Fruit fly (Drosophila melanogaster) whole organism, embryonic: Measurements from ENCODE around the gene OtopLc.

Experiments used
- Aef1 ChIP-seq: fragments of 200-800 bp; sonication (Bioruptor generic); IDR thresholded peaks from 3 replicates; pipeline ENCODE4 v1.3.6; 2022; ENCODE audit warnings: missing biosample characterization, missing genetic modification characterization
- CG10462 ChIP-seq: fragments of 200-800 bp; sonication (Bioruptor generic); optimal IDR thresholded peaks from 2 replicates; lab custom pipeline; 2016; ENCODE audit warnings: missing biosample characterization, missing genetic modification characterization
- CG11723 ChIP-seq: fragments of 200-800 bp; sonication (Bioruptor generic); optimal IDR thresholded peaks from 2 replicates; lab custom pipeline; 2017; ENCODE audit warnings: missing biosample characterization, mild to moderate bottlenecking, missing genetic modification characterization
- CG12155 ChIP-seq: fragments of 200-800 bp; sonication (Bioruptor generic); optimal IDR thresholded peaks from 3 replicates; lab custom pipeline; 2016; ENCODE audit warnings: missing biosample characterization, missing genetic modification characterization
- CG13424 ChIP-seq: fragments of 200-800 bp; sonication (Bioruptor generic); optimal IDR thresholded peaks from 2 replicates; lab custom pipeline; 2019; ENCODE audit warnings: missing biosample characterization, mild to moderate bottlenecking, missing genetic modification characterization, moderate library complexity
- CG14710 ChIP-seq: fragments of 200-800 bp; sonication (Bioruptor generic); optimal IDR thresholded peaks from 3 replicates; lab custom pipeline; 2019; ENCODE audit warnings: missing biosample characterization, mild to moderate bottlenecking, missing genetic modification characterization, moderate library complexity
- CG15601 ChIP-seq: fragments of 200-800 bp; sonication (Bioruptor generic); optimal IDR thresholded peaks from 3 replicates; lab custom pipeline; 2019; ENCODE audit warnings: missing biosample characterization, mild to moderate bottlenecking, missing genetic modification characterization, moderate library complexity
- CG15696 ChIP-seq: fragments of 200-800 bp; sonication (Bioruptor generic); optimal IDR thresholded peaks from 2 replicates; lab custom pipeline; 2019; ENCODE audit warnings: missing biosample characterization, mild to moderate bottlenecking, missing genetic modification characterization, moderate library complexity
- CG1792 ChIP-seq: fragments of 200-800 bp; sonication (Bioruptor generic); optimal IDR thresholded peaks from 2 replicates; lab custom pipeline; 2016; ENCODE audit warnings: missing biosample characterization, missing genetic modification characterization
- CG2120 ChIP-seq: fragments of 200-800 bp; sonication (Bioruptor generic); optimal IDR thresholded peaks from 3 replicates; lab custom pipeline; 2016; ENCODE audit warnings: missing biosample characterization, missing genetic modification characterization
- CG2875 ChIP-seq: fragments of 200-800 bp; sonication (Bioruptor generic); optimal IDR thresholded peaks from 2 replicates; lab custom pipeline; 2017; ENCODE audit warnings: missing biosample characterization, mild to moderate bottlenecking, missing genetic modification characterization, missing genetic modification reagents
- CG3726 ChIP-seq: fragments of 200-800 bp; sonication (Bioruptor generic); IDR thresholded peaks from 3 replicates; pipeline ENCODE4, ENCODE4 v1.3.6; 2022; ENCODE audit warnings: missing biosample characterization, missing genetic modification characterization
- CG4730 ChIP-seq: fragments of 200-800 bp; sonication (Bioruptor generic); IDR thresholded peaks from 2 replicates; pipeline ENCODE4 v1.3.6; 2022; ENCODE audit warnings: missing biosample characterization, missing genetic modification characterization
- CG8089 ChIP-seq: fragments of 200-800 bp; sonication (Bioruptor generic); optimal IDR thresholded peaks from 3 replicates; lab custom pipeline; 2016; ENCODE audit warnings: missing biosample characterization, missing genetic modification characterization
- D19B ChIP-seq: fragments of 200-800 bp; sonication (Bioruptor generic); optimal IDR thresholded peaks from 2 replicates; lab custom pipeline; 2017; ENCODE audit warnings: missing biosample characterization, mild to moderate bottlenecking, missing genetic modification characterization
- Dip2 ChIP-seq: fragments of 200-800 bp; sonication (Bioruptor generic); IDR thresholded peaks from 2 replicates; pipeline ENCODE4 v1.3.6; 2022; ENCODE audit warnings: missing biosample characterization, missing genetic modification characterization
- Fer2 ChIP-seq: fragments of 200-800 bp; sonication (Bioruptor generic); optimal IDR thresholded peaks from 2 replicates; lab custom pipeline; 2018; ENCODE audit warnings: missing biosample characterization, mild to moderate bottlenecking, missing genetic modification characterization, moderate library complexity
- GATAe ChIP-seq: fragments of 200-800 bp; sonication (Bioruptor generic); conservative IDR thresholded peaks from 2 replicates; pipeline ENCODE4 v1.3.6; 2022; ENCODE audit warnings: missing biosample characterization, missing genetic modification characterization
- Hr3 ChIP-seq: fragments of 200-800 bp; sonication (Bioruptor generic); optimal IDR thresholded peaks from 3 replicates; lab custom pipeline; 2016; ENCODE audit warnings: missing biosample characterization, missing genetic modification characterization
- Jarid2 ChIP-seq: fragments of 200-800 bp; sonication (Bioruptor generic); optimal IDR thresholded peaks from 3 replicates; lab custom pipeline; 2017; ENCODE audit warnings: mild to moderate bottlenecking, missing biosample characterization, missing genetic modification reagents, missing genetic modification characterization
- Mes4 ChIP-seq: fragments of 200-800 bp; sonication (Bioruptor generic); optimal IDR thresholded peaks from 2 replicates; lab custom pipeline; 2016; ENCODE audit warnings: missing biosample characterization, missing genetic modification characterization
- Nf-YB ChIP-seq: fragments of 200-800 bp; sonication (Bioruptor generic); optimal IDR thresholded peaks from 3 replicates; lab custom pipeline; 2019; ENCODE audit warnings: missing biosample characterization, mild to moderate bottlenecking, missing genetic modification characterization, moderate library complexity
- Opbp ChIP-seq: fragments of 200-800 bp; sonication (Bioruptor generic); IDR thresholded peaks from 3 replicates; pipeline ENCODE4 v1.3.6; 2022; ENCODE audit warnings: missing biosample characterization, missing genetic modification characterization; ENCODE audit not compliant: partially characterized antibody
- Poxn ChIP-seq: fragments of 200-800 bp; sonication (Bioruptor generic); IDR thresholded peaks from 2 replicates; pipeline ENCODE4 v1.3.6; 2022; ENCODE audit warnings: missing biosample characterization, missing genetic modification characterization
- Sox100B ChIP-seq: fragments of 200-800 bp; sonication (Bioruptor generic); optimal IDR thresholded peaks from 3 replicates; lab custom pipeline; 2018; ENCODE audit warnings: missing biosample characterization, mild to moderate bottlenecking, missing genetic modification characterization
- Spps ChIP-seq: fragments of 200-800 bp; sonication (Bioruptor generic); optimal IDR thresholded peaks from 2 replicates; lab custom pipeline; 2018; ENCODE audit warnings: missing biosample characterization, mild to moderate bottlenecking, missing genetic modification characterization
- ato ChIP-seq: fragments of 200-800 bp; sonication (Bioruptor generic); IDR thresholded peaks from 2 replicates; pipeline ENCODE4 v1.3.6; 2022; ENCODE audit warnings: missing biosample characterization, missing genetic modification characterization; ENCODE audit not compliant: partially characterized antibody
- bab2 ChIP-seq: fragments of 200-800 bp; sonication (Bioruptor generic); optimal IDR thresholded peaks from 2 replicates; lab custom pipeline; 2016; ENCODE audit warnings: missing biosample characterization, missing genetic modification characterization
- cas ChIP-seq: fragments of 200-800 bp; sonication (Bioruptor generic); IDR thresholded peaks from 2 replicates; pipeline ENCODE4 v1.3.6; 2022; ENCODE audit warnings: missing biosample characterization, missing genetic modification characterization
- disco-r ChIP-seq: fragments of 200-800 bp; sonication (Bioruptor generic); optimal IDR thresholded peaks from 2 replicates; lab custom pipeline; 2016; ENCODE audit warnings: missing biosample characterization, missing genetic modification characterization
- dysf ChIP-seq: fragments of 200-800 bp; sonication (Bioruptor generic); IDR thresholded peaks from 3 replicates; pipeline ENCODE4 v1.3.6; 2022; ENCODE audit warnings: missing biosample characterization, missing genetic modification characterization
- eve ChIP-seq, 2 experiments: fragments of >200 bp; optimal IDR thresholded peaks; 2 replicates each; lab custom pipeline; 2017; ENCODE audit warnings: missing biosample characterization in 2 of 2, missing genetic modification characterization in 2 of 2
- fd96Cb ChIP-seq: fragments of 200-800 bp; sonication (Bioruptor generic); optimal IDR thresholded peaks from 2 replicates; lab custom pipeline; 2018; ENCODE audit warnings: missing biosample characterization, mild to moderate bottlenecking, missing genetic modification characterization, moderate library complexity
- gsb-n ChIP-seq: fragments of 200-800 bp; sonication (Bioruptor generic); optimal IDR thresholded peaks from 3 replicates; lab custom pipeline; 2018; ENCODE audit warnings: missing biosample characterization, mild to moderate bottlenecking, missing genetic modification characterization
- ham ChIP-seq: fragments of 200-800 bp; sonication (Bioruptor generic); IDR thresholded peaks from 2 replicates; pipeline ENCODE4 v1.3.6; 2022; ENCODE audit warnings: missing biosample characterization, missing genetic modification characterization
- knrl ChIP-seq: fragments of 200-800 bp; sonication (Bioruptor generic); IDR thresholded peaks from 3 replicates; pipeline ENCODE4 v1.3.6; 2022; ENCODE audit warnings: missing biosample characterization, missing genetic modification characterization; ENCODE audit not compliant: partially characterized antibody
- pan ChIP-seq, 4 experiments: fragments of >200 bp in 3 of 4; fragments of 200-800 bp in 1 of 4; sonication (Bioruptor generic) in 1 of 4; optimal IDR thresholded peaks in 3 of 4; IDR thresholded peaks in 1 of 4; 2 replicates each; pipeline versions ENCODE4 v1.3.6 to Lab custom; 2017 to 2022; ENCODE audit warnings: missing biosample characterization in 2 of 4, missing genetic modification characterization in 2 of 4, mixed read lengths in 1 of 4
- pfk ChIP-seq: fragments of 200-800 bp; sonication (Bioruptor generic); optimal IDR thresholded peaks from 2 replicates; lab custom pipeline; 2018; ENCODE audit warnings: missing biosample characterization, mild to moderate bottlenecking, missing genetic modification characterization, moderate library complexity
- psq ChIP-seq: fragments of 200-800 bp; sonication (Bioruptor generic); optimal IDR thresholded peaks from 2 replicates; lab custom pipeline; 2017; ENCODE audit warnings: missing biosample characterization, missing genetic modification characterization
- sim ChIP-seq: fragments of 200-800 bp; sonication (Bioruptor generic); IDR thresholded peaks from 2 replicates; pipeline ENCODE4 v1.3.6; 2022; ENCODE audit warnings: missing biosample characterization, missing genetic modification characterization
- sr ChIP-seq: fragments of 200-800 bp; sonication (Bioruptor generic); IDR thresholded peaks from 3 replicates; pipeline ENCODE4 v1.3.6; 2022; ENCODE audit warnings: missing biosample characterization, missing genetic modification characterization
- sug ChIP-seq: fragments of 200-800 bp; optimal IDR thresholded peaks from 2 replicates; lab custom pipeline; 2019; ENCODE audit warnings: missing biosample characterization, mild to moderate bottlenecking, missing genetic modification characterization, moderate library complexity
- tll ChIP-seq, 2 experiments: fragments of 200-800 bp in 1 of 2; fragments of >200 bp in 1 of 2; sonication (Bioruptor generic) in 1 of 2; optimal IDR thresholded peaks; 2 replicates each; lab custom pipeline; 2017 to 2019; ENCODE audit warnings: missing biosample characterization in 2 of 2, missing genetic modification characterization in 2 of 2, mild to moderate bottlenecking in 1 of 2, moderate library complexity in 1 of 2
- ttk ChIP-seq: fragments of 200-800 bp; sonication (Bioruptor generic); IDR thresholded peaks from 2 replicates; pipeline ENCODE4 v2.1.2; 2022; ENCODE audit warnings: missing biosample characterization, missing genetic modification characterization
- unc-4 ChIP-seq: fragments of 200-800 bp; sonication (Bioruptor generic); IDR thresholded peaks from 2 replicates; pipeline ENCODE4 v1.3.6; 2022; ENCODE audit warnings: missing biosample characterization, missing genetic modification characterization; ENCODE audit not compliant: partially characterized antibody
- zen ChIP-seq: fragments of 200-800 bp; sonication (Bioruptor generic); optimal IDR thresholded peaks from 3 replicates; lab custom pipeline; 2018; ENCODE audit warnings: missing biosample characterization, mild to moderate bottlenecking, missing genetic modification characterization, moderate library complexity
- zf30C ChIP-seq: fragments of 200-800 bp; sonication (Bioruptor generic); optimal IDR thresholded peaks from 3 replicates; lab custom pipeline; 2018; ENCODE audit warnings: missing biosample characterization, mild to moderate bottlenecking, missing genetic modification characterization

OtopLc gene

DNA sequence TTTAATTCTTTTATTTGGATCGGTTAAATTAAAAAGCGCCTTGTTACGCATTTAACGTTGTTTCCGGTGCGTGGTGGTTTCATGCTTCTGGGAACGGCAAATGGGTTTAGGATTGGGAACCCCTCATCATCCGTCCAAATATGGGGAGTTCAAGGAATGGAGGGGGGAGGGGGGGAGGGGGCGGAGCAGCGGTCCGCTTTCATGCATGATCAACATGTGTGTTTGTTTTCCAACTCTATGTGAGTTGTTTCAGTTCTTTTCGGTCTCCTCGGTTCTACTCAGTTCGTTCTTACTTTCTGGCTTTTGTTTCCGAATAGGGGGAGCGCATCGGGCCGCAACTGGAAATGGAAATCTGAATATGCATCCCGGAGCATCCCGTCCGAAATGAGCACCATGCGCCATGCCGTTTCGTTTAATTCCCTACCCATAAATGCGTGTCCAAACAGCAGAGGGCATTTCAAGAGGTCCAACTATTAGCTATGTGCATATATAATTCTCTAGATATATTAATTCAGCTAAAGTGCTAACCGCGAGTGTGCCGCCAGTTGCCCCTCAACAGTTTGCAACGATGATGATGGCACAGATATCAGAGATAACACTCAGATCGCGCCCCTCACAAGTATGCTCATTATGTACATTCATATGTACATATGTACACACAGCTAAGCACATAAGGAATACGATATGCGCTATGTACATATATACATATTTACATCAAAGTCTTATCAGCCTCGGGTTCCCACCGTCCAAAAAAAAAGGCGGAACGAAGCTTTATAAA is 14.9 kb upstream of the OtopLc start (continued):
- TF ChIP-seq CG12155 (GFP tag; lab: Kevin White, UChicago), result peak; percentile 47
- peak; percentile 94 for TF ChIP-seq CG8089 (GFP tag; lab: Kevin White, UChicago)
- peak in 1 of 2 experiments; percentile 56 for TF ChIP-seq tll (GFP tag; optimal IDR thresholded peaks at IDR 0.05; lab: Kevin White, UChicago)
- TF ChIP-seq D19B (GFP tag; lab: Kevin White, UChicago), result peak; percentile 52
- TF ChIP-seq CG2875 (GFP tag; lab: Kevin White, UChicago), result peak; percentile 97
- TF ChIP-seq pfk (GFP tag; lab: Kevin White, UChicago), result peak; percentile 85
- peak; percentile 80 for TF ChIP-seq fd96Cb (tag; lab: Kevin White, UChicago)
- peak; percentile 88 for TF ChIP-seq CG10462
- TF ChIP-seq pan (optimal IDR thresholded peaks at IDR 0.05; lab: Kevin White, UChicago), result no peak
- peak in 1 of 2 experiments; percentile 85 for TF ChIP-seq pan (GFP tag; optimal IDR thresholded peaks at IDR 0.05 in 1 of 2, IDR thresholded peaks at IDR 0.05 in 1 of 2)
- TF ChIP-seq zen (tag; lab: Kevin White, UChicago), result peak; percentile 82
- no peak for TF ChIP-seq knrl (GFP tag; lab: Robert Waterston, UW)
- TF ChIP-seq sim, result peak; percentile 93
- TF ChIP-seq GATAe (GFP tag; lab: Robert Waterston, UW), result peak; percentile 66; the same call in 1 of the 2 replicates
- peak; percentile 85 for TF ChIP-seq Jarid2 (GFP tag; lab: Kevin White, UChicago)
- TF ChIP-seq bab2 (GFP tag; lab: Kevin White, UChicago), result peak; percentile 97
- TF ChIP-seq Aef1 (GFP tag; lab: Robert Waterston, UW), result peak; percentile 45; the same call in 2 of the 3 replicates
- peak; percentile 93 for TF ChIP-seq CG1792 (GFP tag; lab: Kevin White, UChicago)
- TF ChIP-seq Spps (tag; lab: Kevin White, UChicago), result peak; percentile 87
- peak; percentile 98 for TF ChIP-seq CG15601 (tag; lab: Kevin White, UChicago)
- peak; percentile 93 for TF ChIP-seq gsb-n
- peak; percentile 66 for TF ChIP-seq Hr3 (GFP tag; lab: Kevin White, UChicago)
- peak; percentile 90 for TF ChIP-seq CG11723 (GFP tag; lab: Kevin White, UChicago)
- no peak for TF ChIP-seq eve (GFP tag; optimal IDR thresholded peaks at IDR 0.05; lab: Kevin White, UChicago)
- TF ChIP-seq CG15696 (tag; lab: Kevin White, UChicago), result peak; percentile 98
- TF ChIP-seq dysf (GFP tag; lab: Robert Waterston, UW), result peak; percentile 83; the same call in 2 of the 3 replicates
- peak; percentile 93 for TF ChIP-seq Fer2 (tag; lab: Kevin White, UChicago)
- TF ChIP-seq sug (tag; lab: Kevin White, UChicago), result peak; percentile 72
- TF ChIP-seq Sox100B (GFP tag; lab: Kevin White, UChicago), result peak; percentile 95
- peak; percentile 56; the same call in 1 of the 2 replicates for TF ChIP-seq ham (GFP tag; lab: Robert Waterston, UW)
- peak; percentile 76 for TF ChIP-seq psq (GFP tag; lab: Kevin White, UChicago)
- TF ChIP-seq ato, result no peak
- TF ChIP-seq Poxn (GFP tag; lab: Robert Waterston, UW), result no peak; the same call in 1 of the 2 replicates
- TF ChIP-seq CG13424, result peak; percentile 89
- peak; percentile 83 for TF ChIP-seq sr (GFP tag; lab: Robert Waterston, UW)
- TF ChIP-seq zf30C, result peak; percentile 28
- peak; percentile 46; the same call in 1 of the 2 replicates for TF ChIP-seq ttk (GFP tag; lab: Robert Waterston, UW)
- TF ChIP-seq Mes4, result peak; percentile 92
- TF ChIP-seq Opbp (GFP tag; lab: Robert Waterston, UW), result no peak
- TF ChIP-seq cas (GFP tag; lab: Robert Waterston, UW), result peak; percentile 67
- TF ChIP-seq unc-4 (GFP tag; lab: Robert Waterston, UW), result no peak
- TF ChIP-seq CG3726 (GFP tag; lab: Robert Waterston, UW), result peak; percentile 85
- peak; percentile 65 for TF ChIP-seq CG2120 (GFP tag; lab: Kevin White, UChicago)
- peak; percentile 84 for TF ChIP-seq disco-r
- TF ChIP-seq Dip2 (GFP tag; lab: Robert Waterston, UW), result no peak
- peak; percentile 95 for TF ChIP-seq CG14710 (tag; lab: Kevin White, UChicago)
- TF ChIP-seq CG4730, result peak; percentile 70
- TF ChIP-seq Nf-YB (GFP tag; lab: Kevin White, UChicago), result peak; percentile 82
